Fruit fly (Drosophila melanogaster) whole organism, wandering third instar larva: ENCODE data around the gene CG11912.

Experiments
- Dfd ChIP-seq: fragments of >200 bp; optimal IDR thresholded peaks from 2 replicates; lab custom pipeline; 2017; ENCODE audit warnings: missing biosample characterization, missing genetic modification characterization
- psq ChIP-seq: fragments of 200-800 bp; sonication (Bioruptor generic); optimal IDR thresholded peaks from 3 replicates; lab custom pipeline; 2017; ENCODE audit warnings: missing biosample characterization, mild to moderate bottlenecking, missing genetic modification characterization, moderate library complexity

- TF ChIP-seq Dfd, result no peak
- TF ChIP-seq psq (GFP tag; lab: Kevin White, UChicago), result no peak
Observed at dm6 chr2L:309812-310431, 9.1 kb downstream of the CG11912 start.
